Worm (Caenorhabditis elegans): ENCODE results near the gene ttr-13.

DNA sequence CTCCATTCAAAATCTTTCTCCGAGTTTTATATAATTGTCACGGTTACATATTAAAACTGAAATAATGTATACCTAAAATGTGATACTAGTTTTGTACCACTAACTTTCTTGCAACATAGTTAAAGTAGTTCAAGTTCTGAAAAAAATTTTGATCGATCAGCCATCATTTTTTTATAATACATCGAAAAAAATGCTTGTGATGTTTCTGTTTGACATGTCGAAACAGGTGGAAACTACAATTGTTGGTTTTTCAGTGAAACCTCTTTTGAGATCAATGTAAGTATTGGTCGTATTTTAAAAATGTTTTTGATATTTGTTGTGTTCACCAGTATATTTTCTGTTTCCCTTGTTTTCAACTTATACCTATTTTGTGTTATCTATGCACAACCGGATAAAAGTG lies 2.5 kb upstream of the ttr-13 start, which contains the start of gene srxa-14:
- TF ChIP-seq elt-1 (tag; optimal IDR thresholded peaks at IDR 0.05) (no peak), blmp-1 (tag; optimal IDR thresholded peaks at IDR 0.05; ENCODE audit: insufficient read depth) (no peak), nhr-237 (tag; optimal IDR thresholded peaks at IDR 0.05) (no peak), nhr-11 (tag; optimal IDR thresholded peaks at IDR 0.05) (no peak), nhr-12 (tag; optimal IDR thresholded peaks at IDR 0.05) (no peak), nhr-23 (tag; optimal IDR thresholded peaks at IDR 0.05) (no peak), lin-13 (GFP tag; optimal IDR thresholded peaks at IDR 0.05) (no peak), mdl-1 (tag; optimal IDR thresholded peaks at IDR 0.05) (no peak), unc-62 (GFP tag; optimal IDR thresholded peaks at IDR 0.05) (no peak), ztf-4 (tag; optimal IDR thresholded peaks at IDR 0.05) (no peak), nhr-77 (tag; optimal IDR thresholded peaks at IDR 0.05) (no peak), ceh-16 (tag; optimal IDR thresholded peaks at IDR 0.05) (no peak), ztf-11 (tag; optimal IDR thresholded peaks at IDR 0.05) (no peak), ceh-82 (tag; optimal IDR thresholded peaks at IDR 0.05) (no peak)
